Fruit fly (Drosophila melanogaster): ENCODE measurements around the gene CG10730.

dm6 chr2L:20027382-20027919 is 44.5 kb downstream of the CG10730 start, which contains the start of gene sNPF:
- TF ChIP-seq CG6792 (GFP tag; optimal IDR thresholded peaks at IDR 0.05) (peak; percentile 77), CG6276 (GFP tag; optimal IDR thresholded peaks at IDR 0.05) (peak; percentile 50), Sox102F (GFP tag; optimal IDR thresholded peaks at IDR 0.05) (peak; percentile 67), CG11762 (GFP tag; optimal IDR thresholded peaks at IDR 0.05; ENCODE audit: insufficient read depth) (peak; percentile 9), lz (GFP tag; optimal IDR thresholded peaks at IDR 0.05) (peak; percentile 72), dsx (GFP tag; optimal IDR thresholded peaks at IDR 0.05; ENCODE audit: poor library complexity, severe bottlenecking) (no peak), net (GFP tag; optimal IDR thresholded peaks at IDR 0.05) (peak; percentile 60), Eip75B (GFP tag; optimal IDR thresholded peaks at IDR 0.05) (peak; percentile 73), Hr38 (GFP tag; optimal IDR thresholded peaks at IDR 0.05) (no peak), Blimp-1 (GFP tag; optimal IDR thresholded peaks at IDR 0.05) (no peak), CG16779 (tag; optimal IDR thresholded peaks at IDR 0.05) (peak; percentile 61)
